Fruit fly (Drosophila melanogaster) whole organism, pupa: ENCODE results near the gene stumps.

Source experiments
- CG13204 ChIP-seq: fragments of 200-800 bp; sonication (Bioruptor generic); optimal IDR thresholded peaks from 2 replicates; lab custom pipeline; 2018; ENCODE audit warnings: missing biosample characterization, mild to moderate bottlenecking, missing genetic modification characterization, moderate library complexity
- CG14655 ChIP-seq: fragments of 200-800 bp; sonication (Bioruptor generic); optimal IDR thresholded peaks from 3 replicates; lab custom pipeline; 2017; ENCODE audit warnings: mild to moderate bottlenecking, missing biosample characterization, missing genetic modification reagents, missing genetic modification characterization
- CG32121 ChIP-seq: fragments of 200-800 bp; sonication (Bioruptor generic); IDR thresholded peaks from 2 replicates; pipeline ENCODE4 v1.3.6; 2022; ENCODE audit warnings: missing biosample characterization, missing genetic modification characterization
- CG8301 ChIP-seq: fragments of 200-800 bp; sonication (Bioruptor generic); optimal IDR thresholded peaks from 2 replicates; lab custom pipeline; 2018; ENCODE audit warnings: missing biosample characterization, mild to moderate bottlenecking, missing genetic modification characterization
- CG9948 ChIP-seq: fragments of 200-800 bp; sonication (Bioruptor generic); optimal IDR thresholded peaks from 2 replicates; lab custom pipeline; 2018; ENCODE audit warnings: missing biosample characterization, mild to moderate bottlenecking, missing genetic modification characterization, moderate library complexity
- D1 ChIP-seq: fragments of 200-800 bp; sonication (Bioruptor generic); optimal IDR thresholded peaks from 2 replicates; lab custom pipeline; 2018; ENCODE audit warnings: missing biosample characterization, mild to moderate bottlenecking, missing genetic modification characterization, moderate library complexity
- EcR ChIP-seq: fragments of 200-800 bp; sonication (Bioruptor generic); optimal IDR thresholded peaks from 3 replicates; lab custom pipeline; 2019; ENCODE audit warnings: missing biosample characterization, missing genetic modification characterization, mild to moderate bottlenecking, moderate library complexity, missing genetic modification reagents
- Ets98B ChIP-seq: fragments of 200-800 bp; sonication (Bioruptor generic); IDR thresholded peaks from 2 replicates; pipeline ENCODE4 v1.3.6; 2022; ENCODE audit warnings: missing biosample characterization, missing genetic modification characterization
- gl ChIP-seq: fragments of 200-800 bp; sonication (Bioruptor generic); optimal IDR thresholded peaks from 2 replicates; lab custom pipeline; 2018; ENCODE audit warnings: missing biosample characterization, mild to moderate bottlenecking, missing genetic modification characterization
- rn ChIP-seq: fragments of 200-800 bp; sonication (Bioruptor generic); IDR thresholded peaks from 2 replicates; pipeline ENCODE4 v1.3.6; 2022; ENCODE audit warnings: missing biosample characterization, missing genetic modification characterization

DNA sequence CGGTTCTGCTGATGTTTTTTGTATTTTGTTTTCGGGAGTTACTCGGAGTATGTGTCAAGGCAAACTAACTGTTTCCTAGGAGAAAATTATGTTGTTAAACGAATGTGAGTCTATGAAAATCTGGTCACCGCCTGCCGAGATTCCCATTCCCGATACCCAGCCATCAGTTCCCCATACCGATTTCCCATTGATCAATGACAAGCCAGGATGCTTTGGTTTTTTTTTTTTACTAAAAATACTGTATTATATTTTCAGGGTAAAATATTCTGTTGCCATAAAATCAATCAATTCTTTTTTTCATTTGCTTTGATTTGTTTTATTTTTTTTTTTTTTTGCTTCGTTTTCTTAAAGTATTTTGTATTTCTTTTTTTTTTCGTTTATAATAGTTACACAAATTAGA, 65.4 kb downstream of the stumps start, which contains the start of gene CG7886:
- no peak for TF ChIP-seq CG14655
- no peak for TF ChIP-seq EcR (GFP tag; lab: Kevin White, UChicago)
- no peak for TF ChIP-seq CG32121 (GFP tag; lab: Robert Waterston, UW)
- TF ChIP-seq CG9948: no peak
- TF ChIP-seq Ets98B (GFP tag; lab: Robert Waterston, UW): no peak
- no peak for TF ChIP-seq CG8301
- TF ChIP-seq D1 (tag; lab: Kevin White, UChicago): no peak
- no peak for TF ChIP-seq gl (tag; lab: Kevin White, UChicago)
- no peak for TF ChIP-seq CG13204 (GFP tag; lab: Kevin White, UChicago)
- no peak for TF ChIP-seq rn (GFP tag; lab: Robert Waterston, UW)
